Fruit fly (Drosophila melanogaster) whole organism: ENCODE measurements around the gene eRF3.

Experiments
- CG8478 ChIP-seq: fragments of >200 bp; optimal IDR thresholded peaks from 2 replicates; lab custom pipeline; 2018; ENCODE audit warnings: inconsistent platforms
- Dll ChIP-seq: fragments of >200 bp; optimal IDR thresholded peaks from 2 replicates; lab custom pipeline; 2017
- EcR ChIP-seq, 2 experiments: fragments of >200 bp; optimal IDR thresholded peaks; 2 replicates each; lab custom pipeline; 2017; ENCODE audit warnings: missing biosample characterization in 2 of 2, missing genetic modification characterization in 2 of 2, missing genetic modification reagents in 2 of 2
- pan ChIP-seq: fragments of >200 bp; optimal IDR thresholded peaks from 2 replicates; lab custom pipeline; 2017
- psq ChIP-seq: fragments of >200 bp; optimal IDR thresholded peaks from 2 replicates; lab custom pipeline; 2017
- usp ChIP-seq: fragments of >200 bp; optimal IDR thresholded peaks from 2 replicates; lab custom pipeline; 2017; ENCODE audit warnings: missing biosample characterization, missing genetic modification characterization, mixed read lengths

eRF3 gene

DNA sequence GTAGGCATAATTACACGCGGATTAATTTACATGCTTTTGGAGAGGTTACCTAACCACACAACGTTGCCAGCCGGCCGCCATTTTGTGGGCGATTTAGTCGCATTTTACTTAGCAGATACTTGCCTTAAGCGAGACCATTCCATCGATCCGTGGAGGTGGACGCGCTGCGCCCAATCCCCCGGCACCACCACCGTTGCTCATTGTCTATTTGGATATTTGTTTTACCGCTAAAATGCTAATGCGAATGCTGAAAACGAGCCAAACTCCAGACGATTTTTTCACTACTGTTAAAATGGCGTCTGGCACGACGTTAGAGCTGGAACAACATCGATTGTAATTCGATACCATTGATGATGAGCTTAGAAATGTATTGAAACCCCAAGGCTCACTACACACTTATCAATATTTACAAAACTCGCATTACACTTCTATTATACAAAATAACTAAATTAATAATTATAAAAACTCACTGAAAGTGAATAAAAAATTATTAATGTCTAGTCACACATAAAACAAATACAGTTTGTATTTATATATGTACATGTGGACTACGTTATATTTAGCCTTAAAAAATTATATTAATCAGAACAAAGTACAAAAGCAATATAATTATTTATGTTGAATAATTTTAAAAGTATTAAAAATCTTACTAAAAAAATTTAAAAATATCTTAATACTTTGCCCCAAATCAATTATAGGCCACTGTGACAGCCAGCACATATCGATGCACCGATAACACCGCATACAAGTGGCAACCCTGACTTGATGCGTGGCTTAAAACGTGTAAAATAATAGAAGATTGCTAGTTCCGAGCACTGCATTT, at the start of gene eRF3:
Gene eRF3 (plus strand): TSS at position 741 of the 823 bp plus-strand sequence.
- TF ChIP-seq usp (GFP tag; lab: Kevin White, UChicago) (no peak), pan (lab: Kevin White, UChicago) (no peak), Dll (lab: Kevin White, UChicago) (no peak), psq (lab: Kevin White, UChicago) (no peak), EcR (GFP tag; optimal IDR thresholded peaks at IDR 0.05; lab: Kevin White, UChicago) (no peak), CG8478 (lab: Kevin White, UChicago) (no peak)

dm6 chr2L:12392406-12392805, 41.8 kb upstream of the eRF3 start:
- TF ChIP-seq psq (lab: Kevin White, UChicago) = no peak
- no peak for TF ChIP-seq usp (GFP tag; lab: Kevin White, UChicago)
- TF ChIP-seq CG8478 (lab: Kevin White, UChicago) = no peak
- TF ChIP-seq pan (lab: Kevin White, UChicago) = no peak
- no peak for TF ChIP-seq Dll (lab: Kevin White, UChicago)
- no peak for TF ChIP-seq EcR (GFP tag; optimal IDR thresholded peaks at IDR 0.05; lab: Kevin White, UChicago)

- no peak for TF ChIP-seq psq (lab: Kevin White, UChicago)
- TF ChIP-seq Dll (lab: Kevin White, UChicago) = no peak
- TF ChIP-seq usp (GFP tag; lab: Kevin White, UChicago) = no peak
- TF ChIP-seq EcR (GFP tag; optimal IDR thresholded peaks at IDR 0.05; lab: Kevin White, UChicago) = no peak
These were observed 36.3 kb upstream of the eRF3 start, which contains the start of gene Pkd2 for dm6 chr2L:12397974-12398373. Gene Pkd2, plus strand, starts transcription at chr2L:12398274.

DNA sequence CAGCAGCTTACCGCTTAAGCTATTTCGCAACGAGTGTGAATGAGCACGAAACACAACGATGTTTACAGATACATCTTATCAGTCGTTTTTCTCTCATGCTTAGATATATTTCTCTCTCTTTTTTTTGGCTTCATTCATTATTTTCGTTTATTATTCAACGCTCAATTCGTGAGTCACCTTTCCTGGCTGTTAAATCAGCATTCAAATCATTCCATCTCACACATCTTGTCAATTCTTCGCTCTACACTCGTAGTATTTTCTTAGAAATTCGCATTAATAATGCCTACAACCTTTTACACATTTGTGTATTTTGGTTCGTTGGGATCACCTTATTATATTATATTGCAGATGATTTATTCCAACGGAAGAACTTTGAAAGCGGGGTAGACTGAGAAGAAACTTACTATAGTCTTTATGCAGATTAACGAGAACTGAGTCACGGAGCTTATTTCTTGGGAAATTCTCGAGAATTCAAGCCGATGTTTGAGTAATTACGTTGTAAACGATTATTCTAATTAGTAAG, 29.6 kb upstream of the eRF3 start:
- no peak for TF ChIP-seq psq (lab: Kevin White, UChicago)
- no peak for TF ChIP-seq EcR (GFP tag; optimal IDR thresholded peaks at IDR 0.05; lab: Kevin White, UChicago)
- TF ChIP-seq CG8478 (lab: Kevin White, UChicago) = no peak
- TF ChIP-seq usp (GFP tag; lab: Kevin White, UChicago) = no peak

DNA sequence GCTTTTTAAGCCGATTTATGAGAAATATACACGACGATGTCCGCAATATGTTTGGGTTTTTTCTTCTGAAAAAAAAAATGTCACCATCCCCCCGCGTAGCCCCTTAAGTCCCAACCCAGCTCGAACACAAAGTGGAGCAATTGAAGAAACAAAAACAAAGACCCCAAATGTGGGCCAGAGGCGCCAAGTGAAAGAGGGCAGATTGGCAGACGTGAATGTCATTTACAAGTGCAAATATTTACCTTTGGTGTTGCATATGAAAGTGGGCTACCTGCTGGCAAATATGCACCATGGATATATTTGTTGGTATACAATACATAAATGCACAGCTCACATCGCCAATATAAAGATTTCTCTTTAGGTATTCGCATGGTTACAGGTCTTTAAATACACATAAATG, 23.6 kb upstream of the eRF3 start:
- TF ChIP-seq pan (lab: Kevin White, UChicago) = no peak
- no peak for TF ChIP-seq EcR (GFP tag; optimal IDR thresholded peaks at IDR 0.05; lab: Kevin White, UChicago)
- no peak for TF ChIP-seq Dll (lab: Kevin White, UChicago)
- TF ChIP-seq CG8478 (lab: Kevin White, UChicago) = no peak
- no peak for TF ChIP-seq psq (lab: Kevin White, UChicago)
- no peak for TF ChIP-seq usp (GFP tag; lab: Kevin White, UChicago)

dm6 chr2L:12413899-12414298, 20.4 kb upstream of the eRF3 start:
- TF ChIP-seq EcR (GFP tag; optimal IDR thresholded peaks at IDR 0.05; lab: Kevin White, UChicago) (no peak), usp (GFP tag; lab: Kevin White, UChicago) (no peak), pan (lab: Kevin White, UChicago) (no peak), CG8478 (lab: Kevin White, UChicago) (no peak), Dll (lab: Kevin White, UChicago) (no peak), psq (lab: Kevin White, UChicago) (no peak)

- no peak for TF ChIP-seq Dll (lab: Kevin White, UChicago)
- no peak for TF ChIP-seq psq (lab: Kevin White, UChicago)
- TF ChIP-seq EcR (GFP tag; optimal IDR thresholded peaks at IDR 0.05; lab: Kevin White, UChicago) = no peak
- TF ChIP-seq CG8478 (lab: Kevin White, UChicago) = no peak
- no peak for TF ChIP-seq usp (GFP tag; lab: Kevin White, UChicago)
- no peak for TF ChIP-seq pan (lab: Kevin White, UChicago)
These were observed 18.6 kb upstream of the eRF3 start for dm6 chr2L:12415485-12416137.

DNA sequence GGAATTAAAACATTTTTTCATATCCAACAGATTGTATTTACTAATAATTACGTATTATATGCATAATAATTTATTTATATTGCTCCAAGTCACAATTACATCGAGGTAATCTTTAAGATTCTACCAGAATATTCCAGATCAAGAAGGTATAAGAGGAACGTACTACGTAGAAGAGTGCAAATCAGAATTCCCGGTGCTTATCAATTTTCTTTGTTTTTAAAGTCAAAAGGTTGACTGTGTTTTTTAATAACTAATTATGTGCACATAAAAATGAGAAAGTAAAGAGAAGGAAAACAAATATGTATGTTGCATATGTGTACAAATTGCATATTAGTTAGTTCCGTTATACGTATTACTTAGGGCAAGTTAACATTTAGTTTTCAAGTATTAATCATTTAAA, 13.1 kb upstream of the eRF3 start:
- TF ChIP-seq pan (lab: Kevin White, UChicago) (no peak), psq (lab: Kevin White, UChicago) (no peak), EcR (GFP tag; optimal IDR thresholded peaks at IDR 0.05; lab: Kevin White, UChicago) (no peak), usp (GFP tag; lab: Kevin White, UChicago) (no peak), CG8478 (lab: Kevin White, UChicago) (no peak), Dll (lab: Kevin White, UChicago) (no peak)

DNA sequence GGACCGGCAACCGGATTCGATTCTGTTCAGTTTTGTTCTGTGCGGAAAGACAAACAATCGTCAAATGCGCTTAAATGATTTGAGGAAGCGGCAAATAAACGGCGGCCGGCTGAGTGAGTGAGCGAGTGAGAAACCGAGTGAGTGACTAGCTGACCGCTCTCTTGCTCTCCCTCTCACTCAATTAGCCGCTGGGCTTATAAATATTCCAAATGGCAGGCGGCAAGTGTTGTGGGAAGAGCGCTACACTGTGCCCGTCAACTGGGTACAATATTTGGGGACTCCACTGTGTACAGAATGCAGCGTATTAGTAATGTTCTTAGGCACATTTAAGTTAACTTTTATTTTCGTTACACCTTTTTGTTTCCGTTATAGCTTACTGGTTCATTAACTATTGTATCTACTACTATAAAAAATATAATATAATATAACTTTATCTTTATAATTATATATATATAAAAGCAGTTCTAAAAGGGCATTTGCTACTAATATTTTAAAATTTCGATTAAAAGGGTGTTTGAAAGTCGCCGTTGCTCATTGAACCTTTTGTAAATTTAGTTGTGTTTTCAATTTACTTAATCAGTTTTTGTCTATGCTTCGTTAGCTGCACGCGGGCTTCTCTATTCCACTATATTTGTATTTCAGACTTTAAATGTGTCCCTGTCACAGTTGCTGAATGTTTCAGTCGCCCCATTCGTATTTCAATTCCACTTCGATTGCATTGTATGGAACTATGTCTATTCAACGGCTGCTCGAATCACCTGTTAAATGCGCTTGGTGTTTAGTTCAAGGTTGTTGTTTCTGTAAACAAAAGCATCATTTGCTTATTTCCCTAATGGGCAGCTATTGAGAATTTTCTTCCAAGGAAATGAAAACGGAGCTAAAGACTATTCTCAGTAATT, 12.2 kb upstream of the eRF3 start:
- TF ChIP-seq CG8478 (lab: Kevin White, UChicago) = no peak

- TF ChIP-seq CG8478 (lab: Kevin White, UChicago) (no peak), Dll (lab: Kevin White, UChicago) (no peak), usp (GFP tag; lab: Kevin White, UChicago) (no peak), EcR (GFP tag; optimal IDR thresholded peaks at IDR 0.05; lab: Kevin White, UChicago) (no peak), pan (lab: Kevin White, UChicago) (no peak), psq (lab: Kevin White, UChicago) (no peak)
These were observed 11.0 kb upstream of the eRF3 start, which contains the start of gene vir-1 for dm6 chr2L:12423106-12423836. Gene vir-1, minus strand, starts transcription at chr2L:12423439.
